Fruit fly (Drosophila melanogaster) whole organism, embryonic: ENCODE results near the gene CG13690.

Experiments used
- Ada2b ChIP-seq: fragments of 200-800 bp; sonication (Bioruptor generic); IDR thresholded peaks from 2 replicates; pipeline ENCODE4 v1.3.6; 2022; ENCODE audit warnings: missing biosample characterization, missing genetic modification characterization
- CG11247 ChIP-seq: fragments of 200-800 bp; sonication (Bioruptor generic); IDR thresholded peaks from 2 replicates; pipeline ENCODE4 v1.3.6; 2022; ENCODE audit warnings: missing biosample characterization, missing genetic modification characterization
- CG11504 ChIP-seq: fragments of 200-800 bp; sonication (Bioruptor generic); optimal IDR thresholded peaks from 3 replicates; lab custom pipeline; 2019; ENCODE audit warnings: missing biosample characterization, mild to moderate bottlenecking, missing genetic modification characterization, moderate library complexity
- CG14710 ChIP-seq: fragments of 200-800 bp; sonication (Bioruptor generic); optimal IDR thresholded peaks from 3 replicates; lab custom pipeline; 2019; ENCODE audit warnings: missing biosample characterization, mild to moderate bottlenecking, missing genetic modification characterization, moderate library complexity
- CG15479 ChIP-seq: fragments of 200-800 bp; sonication (Bioruptor generic); optimal IDR thresholded peaks from 3 replicates; lab custom pipeline; 2019; ENCODE audit warnings: missing biosample characterization, mild to moderate bottlenecking, missing genetic modification characterization, moderate library complexity
- CG15696 ChIP-seq: fragments of 200-800 bp; sonication (Bioruptor generic); optimal IDR thresholded peaks from 2 replicates; lab custom pipeline; 2019; ENCODE audit warnings: missing biosample characterization, mild to moderate bottlenecking, missing genetic modification characterization, moderate library complexity
- CG17829 ChIP-seq: fragments of 200-800 bp; optimal IDR thresholded peaks from 2 replicates; lab custom pipeline; 2019; ENCODE audit warnings: missing biosample characterization, mild to moderate bottlenecking, missing genetic modification characterization, moderate library complexity
- CG18011 ChIP-seq: fragments of 200-800 bp; sonication (Bioruptor generic); optimal IDR thresholded peaks from 2 replicates; lab custom pipeline; 2017; ENCODE audit warnings: missing biosample characterization, missing genetic modification characterization, mild to moderate bottlenecking, moderate library complexity, missing genotype
- CG18619 ChIP-seq: fragments of 200-800 bp; sonication (Bioruptor generic); optimal IDR thresholded peaks from 3 replicates; lab custom pipeline; 2017; ENCODE audit warnings: missing biosample characterization, mild to moderate bottlenecking, missing genetic modification characterization
- CG2120 ChIP-seq: fragments of 200-800 bp; sonication (Bioruptor generic); optimal IDR thresholded peaks from 3 replicates; lab custom pipeline; 2016; ENCODE audit warnings: missing biosample characterization, missing genetic modification characterization
- CG33213 ChIP-seq: fragments of 200-800 bp; sonication (Bioruptor generic); optimal IDR thresholded peaks from 3 replicates; lab custom pipeline; 2016; ENCODE audit warnings: missing biosample characterization, missing genetic modification characterization
- CG3407 ChIP-seq: fragments of 200-800 bp; sonication (Bioruptor generic); optimal IDR thresholded peaks from 2 replicates; lab custom pipeline; 2018; ENCODE audit warnings: missing biosample characterization, mild to moderate bottlenecking, missing genetic modification characterization
- CG34422 ChIP-seq: fragments of 200-800 bp; sonication (Bioruptor generic); IDR thresholded peaks from 3 replicates; pipeline ENCODE4 v1.3.6; 2022; ENCODE audit warnings: missing biosample characterization, missing genetic modification characterization
- CG4404 ChIP-seq: fragments of 200-800 bp; sonication (Bioruptor generic); IDR thresholded peaks from 2 replicates; pipeline ENCODE4 v1.3.6; 2022; ENCODE audit warnings: missing biosample characterization, missing genetic modification characterization
- CG4424 ChIP-seq: fragments of 200-800 bp; sonication (Bioruptor generic); optimal IDR thresholded peaks from 3 replicates; lab custom pipeline; 2016; ENCODE audit warnings: missing biosample characterization, missing genetic modification characterization
- CG8281 ChIP-seq: fragments of 200-800 bp; sonication (Bioruptor generic); optimal IDR thresholded peaks from 2 replicates; lab custom pipeline; 2018; ENCODE audit warnings: missing biosample characterization, mild to moderate bottlenecking, missing genetic modification characterization, moderate library complexity
- CG8388 ChIP-seq: fragments of 200-800 bp; sonication (Bioruptor generic); optimal IDR thresholded peaks from 2 replicates; lab custom pipeline; 2019; ENCODE audit warnings: missing biosample characterization, mild to moderate bottlenecking, missing genetic modification characterization, moderate library complexity
- CG9932 ChIP-seq: fragments of 200-800 bp; sonication (Bioruptor generic); IDR thresholded peaks from 2 replicates; pipeline ENCODE4 v1.3.6; 2022; ENCODE audit warnings: missing biosample characterization, missing genetic modification characterization
- D19B ChIP-seq: fragments of 200-800 bp; sonication (Bioruptor generic); optimal IDR thresholded peaks from 2 replicates; lab custom pipeline; 2017; ENCODE audit warnings: missing biosample characterization, mild to moderate bottlenecking, missing genetic modification characterization
- Deaf1 ChIP-seq: fragments of 200-800 bp; optimal IDR thresholded peaks from 3 replicates; lab custom pipeline; 2019; ENCODE audit warnings: missing biosample characterization, mild to moderate bottlenecking, missing genetic modification characterization, moderate library complexity
- Ets65A ChIP-seq: fragments of 200-800 bp; sonication (Bioruptor generic); peaks from one replicate; lab custom pipeline; 2016; ENCODE audit warnings: missing biosample characterization, missing genetic modification characterization
- NC2α ChIP-seq: fragments of 200-800 bp; sonication (Bioruptor generic); optimal IDR thresholded peaks from 2 replicates; lab custom pipeline; 2016; ENCODE audit warnings: missing biosample characterization, missing genetic modification characterization
- NK7.1 ChIP-seq: fragments of 200-800 bp; sonication (Bioruptor generic); optimal IDR thresholded peaks from 3 replicates; lab custom pipeline; 2016; ENCODE audit warnings: missing biosample characterization, missing genetic modification characterization
- Rfx ChIP-seq: fragments of 200-800 bp; sonication (Bioruptor generic); IDR thresholded peaks from 2 replicates; pipeline ENCODE4 v1.3.6; 2022; ENCODE audit warnings: missing biosample characterization, missing genetic modification characterization
- Side ChIP-seq: fragments of 200-800 bp; sonication (Bioruptor generic); optimal IDR thresholded peaks from 2 replicates; lab custom pipeline; 2016; ENCODE audit warnings: missing biosample characterization, missing genetic modification characterization
- Spps ChIP-seq: fragments of 200-800 bp; sonication (Bioruptor generic); optimal IDR thresholded peaks from 2 replicates; lab custom pipeline; 2018; ENCODE audit warnings: missing biosample characterization, mild to moderate bottlenecking, missing genetic modification characterization
- Sry-δ ChIP-seq: fragments of 200-800 bp; sonication (Bioruptor generic); optimal IDR thresholded peaks from 2 replicates; lab custom pipeline; 2016; ENCODE audit warnings: missing biosample characterization, missing genetic modification characterization
- Stat92E ChIP-seq, 3 experiments: fragments of >200 bp in 2 of 3; fragments of 200-800 bp in 1 of 3; sonication (Bioruptor generic) in 1 of 3; optimal IDR thresholded peaks; 2 replicates each; lab custom pipeline; 2017 to 2019; ENCODE audit warnings: missing biosample characterization in 3 of 3, missing genetic modification characterization in 3 of 3, mild to moderate bottlenecking in 1 of 3, moderate library complexity in 1 of 3
- Usf ChIP-seq: fragments of 200-800 bp; sonication (Bioruptor generic); optimal IDR thresholded peaks from 2 replicates; lab custom pipeline; 2017; ENCODE audit warnings: missing genotype, missing biosample characterization, missing genetic modification characterization
- az2 ChIP-seq: fragments of 200-800 bp; sonication (Bioruptor generic); optimal IDR thresholded peaks from 3 replicates; lab custom pipeline; 2016; ENCODE audit warnings: missing biosample characterization, missing genetic modification characterization
- bbx ChIP-seq: fragments of 200-800 bp; sonication (Bioruptor generic); IDR thresholded peaks from 2 replicates; pipeline ENCODE4 v1.3.6; 2022; ENCODE audit warnings: missing biosample characterization, missing genetic modification characterization; ENCODE audit not compliant: partially characterized antibody
- bsh ChIP-seq, 2 experiments: fragments of 200-800 bp; sonication (Bioruptor generic); optimal IDR thresholded peaks; 2 replicates each; lab custom pipeline; 2017 to 2018; ENCODE audit warnings: mild to moderate bottlenecking in 2 of 2, missing biosample characterization in 2 of 2, missing genetic modification characterization in 2 of 2, moderate library complexity in 1 of 2
- btn ChIP-seq: fragments of 200-800 bp; sonication (Bioruptor generic); optimal IDR thresholded peaks from 2 replicates; lab custom pipeline; 2016; ENCODE audit warnings: missing biosample characterization, missing genetic modification characterization
- crp ChIP-seq, 2 experiments: fragments of 200-800 bp; sonication (Bioruptor generic); optimal IDR thresholded peaks; 2 replicates in 1 of 2; 3 replicates in 1 of 2; lab custom pipeline; 2017; ENCODE audit warnings: missing biosample characterization in 2 of 2, missing genetic modification characterization in 2 of 2, mild to moderate bottlenecking in 1 of 2, moderate library complexity in 1 of 2
- cwo ChIP-seq: fragments of 200-800 bp; sonication (Bioruptor generic); optimal IDR thresholded peaks from 3 replicates; lab custom pipeline; 2017; ENCODE audit warnings: missing biosample characterization, missing genetic modification characterization, mild to moderate bottlenecking, moderate library complexity, missing genetic modification reagents
- dan ChIP-seq: fragments of 200-800 bp; sonication (Bioruptor generic); IDR thresholded peaks from 2 replicates; pipeline ENCODE4 v1.3.6; 2022; ENCODE audit warnings: missing biosample characterization, missing genetic modification characterization
- fru ChIP-seq: fragments of >200 bp; optimal IDR thresholded peaks from 2 replicates; lab custom pipeline; 2017
- grau ChIP-seq: fragments of 200-800 bp; optimal IDR thresholded peaks from 3 replicates; lab custom pipeline; 2019; ENCODE audit warnings: missing biosample characterization, mild to moderate bottlenecking, missing genetic modification characterization, moderate library complexity
- gsb-n ChIP-seq: fragments of 200-800 bp; sonication (Bioruptor generic); optimal IDR thresholded peaks from 3 replicates; lab custom pipeline; 2018; ENCODE audit warnings: missing biosample characterization, mild to moderate bottlenecking, missing genetic modification characterization
- jumu ChIP-seq: fragments of 200-800 bp; sonication (Bioruptor generic); optimal IDR thresholded peaks from 3 replicates; lab custom pipeline; 2016; ENCODE audit warnings: missing biosample characterization, missing genetic modification characterization
- luna ChIP-seq: fragments of 200-800 bp; sonication (Bioruptor generic); optimal IDR thresholded peaks from 2 replicates; lab custom pipeline; 2016; ENCODE audit warnings: missing biosample characterization, missing genetic modification characterization
- nau ChIP-seq: fragments of 200-800 bp; sonication (Bioruptor generic); optimal IDR thresholded peaks from 3 replicates; lab custom pipeline; 2017; ENCODE audit warnings: missing biosample characterization, mild to moderate bottlenecking, missing genetic modification characterization, missing genetic modification reagents
- otp ChIP-seq: fragments of 200-800 bp; sonication (Bioruptor generic); IDR thresholded peaks from 3 replicates; pipeline ENCODE4, ENCODE4 v1.3.6; 2022; ENCODE audit warnings: missing biosample characterization, missing genetic modification characterization
- pros ChIP-seq: fragments of 200-800 bp; sonication (Bioruptor generic); optimal IDR thresholded peaks from 3 replicates; lab custom pipeline; 2019; ENCODE audit warnings: missing biosample characterization, mild to moderate bottlenecking, missing genetic modification characterization, moderate library complexity
- psq ChIP-seq: fragments of 200-800 bp; sonication (Bioruptor generic); optimal IDR thresholded peaks from 2 replicates; lab custom pipeline; 2017; ENCODE audit warnings: missing biosample characterization, missing genetic modification characterization
- sc ChIP-seq, 3 experiments: fragments of >200 bp in 2 of 3; fragments of 200-800 bp in 1 of 3; sonication (Bioruptor generic) in 1 of 3; optimal IDR thresholded peaks; 2 replicates in 2 of 3; 3 replicates in 1 of 3; lab custom pipeline; 2017; ENCODE audit warnings: mild to moderate bottlenecking in 1 of 3, missing biosample characterization in 1 of 3, missing genetic modification characterization in 1 of 3, missing genetic modification reagents in 1 of 3
- slp2 ChIP-seq: fragments of 200-800 bp; sonication (Bioruptor generic); optimal IDR thresholded peaks from 2 replicates; lab custom pipeline; 2016; ENCODE audit warnings: missing biosample characterization, missing genetic modification characterization
- stwl ChIP-seq: fragments of 200-800 bp; sonication (Bioruptor generic); optimal IDR thresholded peaks from 3 replicates; lab custom pipeline; 2018; ENCODE audit warnings: missing biosample characterization, mild to moderate bottlenecking, missing genetic modification characterization, moderate library complexity
- tin ChIP-seq: fragments of 200-800 bp; sonication (Bioruptor generic); optimal IDR thresholded peaks from 3 replicates; lab custom pipeline; 2016; ENCODE audit warnings: missing biosample characterization, missing genetic modification characterization
- tna ChIP-seq: fragments of 200-800 bp; sonication (Bioruptor generic); IDR thresholded peaks from 2 replicates; pipeline ENCODE4 v1.3.6; 2022; ENCODE audit warnings: missing biosample characterization, missing genetic modification characterization; ENCODE audit not compliant: partially characterized antibody
- vnd ChIP-seq: fragments of 200-800 bp; sonication (Bioruptor generic); IDR thresholded peaks from 3 replicates; pipeline ENCODE4 v1.3.6; 2022; ENCODE audit warnings: missing biosample characterization, missing genetic modification characterization; ENCODE audit not compliant: partially characterized antibody

The CG13690 gene

dm6 chr2L:377780-378222, 41.7 kb downstream of the CG13690 start, which contains the start of gene al (continued):
- no peak for TF ChIP-seq CG15479 (GFP tag; lab: Kevin White, UChicago)
- TF ChIP-seq dan (GFP tag; lab: Robert Waterston, UW) = no peak
- TF ChIP-seq CG4424 = no peak
- TF ChIP-seq otp (GFP tag; lab: Robert Waterston, UW) = no peak
- no peak for TF ChIP-seq CG4404
- no peak for TF ChIP-seq NK7.1
- no peak for TF ChIP-seq luna (GFP tag; lab: Kevin White, UChicago)
- TF ChIP-seq nau (GFP tag; lab: Kevin White, UChicago) = no peak
- no peak for TF ChIP-seq vnd (GFP tag; lab: Robert Waterston, UW)
- TF ChIP-seq bbx (GFP tag; lab: Robert Waterston, UW) = no peak
- no peak for TF ChIP-seq CG15696 (tag; lab: Kevin White, UChicago)
- TF ChIP-seq cwo = no peak
- TF ChIP-seq tin = no peak
- no peak for TF ChIP-seq NC2α
- no peak for TF ChIP-seq az2 (GFP tag; lab: Kevin White, UChicago)
- TF ChIP-seq crp (GFP tag; optimal IDR thresholded peaks at IDR 0.05; lab: Kevin White, UChicago) = no peak
- TF ChIP-seq Ets65A (GFP tag; lab: Kevin White, UChicago) = no peak
- TF ChIP-seq Sry-δ = no peak
- no peak for TF ChIP-seq CG17829
- no peak for TF ChIP-seq stwl (tag; lab: Kevin White, UChicago)
- TF ChIP-seq CG8388 (GFP tag; lab: Kevin White, UChicago) = no peak
- no peak for TF ChIP-seq Ada2b (GFP tag; lab: Robert Waterston, UW)
- TF ChIP-seq Side (GFP tag; lab: Kevin White, UChicago) = no peak
- no peak for TF ChIP-seq CG11247 (GFP tag; lab: Robert Waterston, UW)
- TF ChIP-seq Spps (tag; lab: Kevin White, UChicago) = no peak
- TF ChIP-seq CG14710 (tag; lab: Kevin White, UChicago) = no peak
- TF ChIP-seq Usf = no peak
- no peak for TF ChIP-seq bsh (GFP tag; optimal IDR thresholded peaks at IDR 0.05; lab: Kevin White, UChicago)
- TF ChIP-seq Stat92E (GFP tag; optimal IDR thresholded peaks at IDR 0.05; lab: Kevin White, UChicago) = no peak
- TF ChIP-seq psq (GFP tag; lab: Kevin White, UChicago) = no peak
- no peak for TF ChIP-seq Rfx
- TF ChIP-seq pros (GFP tag; lab: Kevin White, UChicago) = no peak
- no peak for TF ChIP-seq tna (GFP tag; lab: Robert Waterston, UW)
- TF ChIP-seq sc (optimal IDR thresholded peaks at IDR 0.05; lab: Kevin White, UChicago) = no peak
- TF ChIP-seq sc (GFP tag; optimal IDR thresholded peaks at IDR 0.05; lab: Kevin White, UChicago) = no peak
- no peak for TF ChIP-seq CG33213 (GFP tag; lab: Kevin White, UChicago)
- no peak for TF ChIP-seq gsb-n
- TF ChIP-seq CG18011 = peak; percentile 90
- no peak for TF ChIP-seq CG9932 (GFP tag; lab: Robert Waterston, UW)
- no peak for TF ChIP-seq fru (lab: Kevin White, UChicago)
- peak; percentile 50 for TF ChIP-seq Deaf1 (tag; lab: Kevin White, UChicago)
- TF ChIP-seq slp2 (GFP tag; lab: Kevin White, UChicago) = no peak
- TF ChIP-seq CG34422 (GFP tag; lab: Robert Waterston, UW) = no peak
- TF ChIP-seq btn (GFP tag; lab: Kevin White, UChicago) = no peak
- no peak for TF ChIP-seq CG8281 (tag; lab: Kevin White, UChicago)
- TF ChIP-seq CG11504 = peak; percentile 34
- TF ChIP-seq grau (tag; lab: Kevin White, UChicago) = no peak
- no peak for TF ChIP-seq CG3407
- TF ChIP-seq CG18619 (GFP tag; lab: Kevin White, UChicago) = no peak
- no peak for TF ChIP-seq jumu (GFP tag; lab: Kevin White, UChicago)
- no peak for TF ChIP-seq CG2120 (GFP tag; lab: Kevin White, UChicago)
- TF ChIP-seq D19B (GFP tag; lab: Kevin White, UChicago) = no peak
